Worm (Caenorhabditis elegans) whole organism, L1 larva: ENCODE results near the gene nhr-211.

Experiments
- C16A3.4 ChIP-seq: fragments of 150-350 bp; optimal IDR thresholded peaks from 2 replicates; lab custom pipeline; 2014; ENCODE audit warnings: missing biosample characterization, missing genetic modification characterization
- F16B12.6 ChIP-seq: fragments of 150-350 bp; optimal IDR thresholded peaks from 2 replicates; lab custom pipeline; 2014; ENCODE audit warnings: missing biosample characterization, missing genetic modification characterization
- aha-1 ChIP-seq: fragments of 150-350 bp; optimal IDR thresholded peaks from 2 replicates; lab custom pipeline; 2014; ENCODE audit warnings: missing biosample characterization, missing genetic modification characterization
- ceh-88 ChIP-seq: fragments of 200-800 bp; sonication (Bioruptor generic); IDR thresholded peaks from 2 replicates; pipeline ENCODE4 v1.3.6; 2022; ENCODE audit warnings: missing genetic modification characterization, missing compliant biosample characterization
- ces-1 ChIP-seq: fragments of 150-350 bp; optimal IDR thresholded peaks from 2 replicates; lab custom pipeline; 2014; ENCODE audit warnings: missing biosample characterization, missing genetic modification reagents, missing genetic modification characterization
- dsc-1 ChIP-seq: sonication (generic microtip); optimal IDR thresholded peaks from 2 replicates; lab custom pipeline; 2016; ENCODE audit warnings: mild to moderate bottlenecking, missing genetic modification characterization, missing compliant biosample characterization
- efl-1 ChIP-seq, 4 experiments: fragments of 150-350 bp; optimal IDR thresholded peaks in 3 of 4; peaks in 1 of 4; 1 replicate in 1 of 4; 2 replicates in 3 of 4; lab custom pipeline; 2014; ENCODE audit warnings: missing biosample characterization in 2 of 4, missing genetic modification characterization in 2 of 4, missing genetic modification reagents in 2 of 4
- efl-3 ChIP-seq: fragments of 200-800 bp; sonication (Bioruptor generic); optimal IDR thresholded peaks from 2 replicates; lab custom pipeline; 2018; ENCODE audit warnings: mild to moderate bottlenecking, missing genetic modification characterization, missing compliant biosample characterization
- egl-27 ChIP-seq, 2 experiments: fragments of 150-350 bp in 1 of 2; sonication (generic microtip); optimal IDR thresholded peaks; 3 replicates each; lab custom pipeline; 2017 to 2018; ENCODE audit warnings: missing biosample characterization in 2 of 2, missing genetic modification characterization in 2 of 2, missing genetic modification reagents in 2 of 2
- elt-3 ChIP-seq, 6 experiments: fragments of 150-350 bp in 1 of 6; sonication (generic microtip); optimal IDR thresholded peaks; 2 replicates each; lab custom pipeline; 2017 to 2018; ENCODE audit warnings: missing biosample characterization in 6 of 6, missing genetic modification characterization in 6 of 6, inconsistent platforms in 1 of 6
- ets-5 ChIP-seq: fragments of 200-800 bp; sonication (Bioruptor generic); IDR thresholded peaks from 2 replicates; pipeline ENCODE4 v1.3.6; 2022; ENCODE audit warnings: missing genetic modification characterization, missing compliant biosample characterization
- fkh-10 ChIP-seq: sonication (generic microtip); optimal IDR thresholded peaks from 2 replicates; lab custom pipeline; 2017; ENCODE audit warnings: missing biosample characterization, missing genetic modification reagents, missing genetic modification characterization
- grh-1 ChIP-seq: fragments of 200-800 bp; sonication (Bioruptor generic); IDR thresholded peaks from 2 replicates; pipeline ENCODE4 v1.3.6; 2022; ENCODE audit warnings: missing genetic modification reagents, missing genetic modification characterization, missing compliant biosample characterization
- hlh-17 ChIP-seq: fragments of 200-800 bp; sonication (Bioruptor generic); optimal IDR thresholded peaks from 2 replicates; lab custom pipeline; 2018; ENCODE audit warnings: missing genetic modification characterization, mild to moderate bottlenecking, missing compliant biosample characterization, moderate library complexity, borderline replicate concordance
- hlh-4 ChIP-seq: sonication (generic microtip); optimal IDR thresholded peaks from 2 replicates; lab custom pipeline; 2016; ENCODE audit warnings: mild to moderate bottlenecking, missing genetic modification characterization, missing compliant biosample characterization
- isw-1 ChIP-seq: fragments of 200-800 bp; sonication (Bioruptor generic); IDR thresholded peaks from 2 replicates; pipeline ENCODE4 v1.3.6; 2022; ENCODE audit warnings: missing genetic modification characterization, missing compliant biosample characterization
- jun-1 ChIP-seq: fragments of 150-350 bp; optimal IDR thresholded peaks from 2 replicates; lab custom pipeline; 2014; ENCODE audit warnings: missing biosample characterization, missing genetic modification reagents, missing genetic modification characterization
- lin-13 ChIP-seq: fragments of 150-350 bp; optimal IDR thresholded peaks from 2 replicates; lab custom pipeline; 2014; ENCODE audit warnings: missing biosample characterization, missing genetic modification reagents, missing genetic modification characterization
- lin-14 ChIP-seq: fragments of 200-800 bp; sonication (Bioruptor generic); optimal IDR thresholded peaks from 2 replicates; lab custom pipeline; 2018; ENCODE audit warnings: mild to moderate bottlenecking, missing genetic modification characterization, moderate library complexity, missing compliant biosample characterization
- lir-3 ChIP-seq: sonication (generic microtip); optimal IDR thresholded peaks from 2 replicates; lab custom pipeline; 2016; ENCODE audit warnings: mild to moderate bottlenecking, missing genetic modification characterization, moderate library complexity, missing compliant biosample characterization; ENCODE audit not compliant: poor library complexity
- mab-9 ChIP-seq: fragments of 200-800 bp; sonication (Bioruptor generic); IDR thresholded peaks from 2 replicates; pipeline ENCODE4 v1.3.6; 2022; ENCODE audit warnings: missing genetic modification reagents, missing genetic modification characterization, missing compliant biosample characterization
- mdl-1 ChIP-seq, 2 experiments: fragments of 150-350 bp; optimal IDR thresholded peaks; 2 replicates each; lab custom pipeline; 2014 to 2017; ENCODE audit warnings: missing biosample characterization in 2 of 2, missing genetic modification characterization in 2 of 2, inconsistent platforms in 1 of 2
- nhr-12 ChIP-seq: sonication (generic microtip); optimal IDR thresholded peaks from 2 replicates; lab custom pipeline; 2017; ENCODE audit warnings: missing biosample characterization, missing genetic modification characterization
- nhr-19 ChIP-seq: fragments of 200-800 bp; sonication (Bioruptor generic); conservative IDR thresholded peaks from 2 replicates; pipeline ENCODE4 v1.3.6; 2022; ENCODE audit warnings: missing genetic modification characterization, missing compliant biosample characterization
- nhr-237 ChIP-seq: fragments of 150-350 bp; optimal IDR thresholded peaks from 2 replicates; lab custom pipeline; 2014; ENCODE audit warnings: missing biosample characterization, missing genetic modification characterization
- nhr-84 ChIP-seq: sonication (generic microtip); optimal IDR thresholded peaks from 2 replicates; lab custom pipeline; 2017; ENCODE audit warnings: missing biosample characterization, missing genetic modification characterization
- nhr-85 ChIP-seq: sonication (generic microtip); peaks from one replicate; lab custom pipeline; 2016; ENCODE audit warnings: missing genetic modification characterization, inconsistent platforms, missing compliant biosample characterization
- nhr-90 ChIP-seq: sonication (generic microtip); optimal IDR thresholded peaks from 2 replicates; lab custom pipeline; 2016; ENCODE audit warnings: mild to moderate bottlenecking, missing genetic modification characterization, missing compliant biosample characterization; ENCODE audit not compliant: poor library complexity
- pax-3 ChIP-seq: fragments of 200-800 bp; sonication (Bioruptor generic); optimal IDR thresholded peaks from 2 replicates; lab custom pipeline; 2018; ENCODE audit warnings: mild to moderate bottlenecking, missing genetic modification characterization, moderate library complexity, missing compliant biosample characterization
- rnt-1 ChIP-seq: sonication (generic microtip); optimal IDR thresholded peaks from 2 replicates; lab custom pipeline; 2016; ENCODE audit warnings: mild to moderate bottlenecking, missing genetic modification characterization, moderate library complexity, missing compliant biosample characterization
- skn-1 ChIP-seq: fragments of 150-350 bp; optimal IDR thresholded peaks from 2 replicates; lab custom pipeline; 2014; ENCODE audit warnings: missing biosample characterization, missing genetic modification characterization
- swsn-7 ChIP-seq: sonication (generic microtip); optimal IDR thresholded peaks from 2 replicates; lab custom pipeline; 2016; ENCODE audit warnings: missing genetic modification characterization, missing compliant biosample characterization
- tlp-1 ChIP-seq: fragments of 150-350 bp; optimal IDR thresholded peaks from 2 replicates; lab custom pipeline; 2014; ENCODE audit warnings: missing biosample characterization, missing genetic modification characterization
- unc-30 ChIP-seq: sonication (generic microtip); optimal IDR thresholded peaks from 2 replicates; lab custom pipeline; 2017; ENCODE audit warnings: missing biosample characterization, missing genetic modification characterization
- unc-62 ChIP-seq: fragments of 150-350 bp; optimal IDR thresholded peaks from 2 replicates; lab custom pipeline; 2014; ENCODE audit warnings: missing biosample characterization, missing genetic modification reagents, missing genetic modification characterization
- unc-98 ChIP-seq: fragments of 200-800 bp; sonication (Bioruptor generic); IDR thresholded peaks from 2 replicates; pipeline ENCODE4 v1.3.6; 2022; ENCODE audit warnings: missing genetic modification characterization, missing compliant biosample characterization
- vab-15 ChIP-seq: sonication (generic microtip); optimal IDR thresholded peaks from 2 replicates; lab custom pipeline; 2017; ENCODE audit warnings: missing genotype, mild to moderate bottlenecking, missing genetic modification characterization, missing compliant biosample characterization
- ztf-11 ChIP-seq, 2 experiments: sonication (generic microtip); optimal IDR thresholded peaks; 2 replicates each; lab custom pipeline; 2016 to 2017; ENCODE audit warnings: missing genetic modification characterization in 2 of 2, missing biosample characterization in 1 of 2, missing compliant biosample characterization in 1 of 2
- ztf-4 ChIP-seq: fragments of 150-350 bp; optimal IDR thresholded peaks from 2 replicates; lab custom pipeline; 2014; ENCODE audit warnings: missing biosample characterization, missing genetic modification characterization

nhr-211 gene

ce11 chrV:503728-504127 is 16.9 kb downstream of the nhr-211 start, which contains the start of gene srlf-35:
TSS of gene srlf-35 (plus strand) at chrV:504028.
- TF ChIP-seq aha-1 (tag; lab: Kevin White, UChicago) (no peak), nhr-12 (tag; lab: Kevin White, UChicago) (no peak), nhr-84 (tag; lab: Kevin White, UChicago) (no peak), hlh-17 (no peak), mab-9 (no peak), unc-30 (tag; lab: Kevin White, UChicago) (no peak), ceh-88 (GFP tag; lab: Robert Waterston, UW) (no peak), nhr-19 (GFP tag; lab: Robert Waterston, UW) (no peak), lin-14 (GFP tag; lab: Kevin White, UChicago) (no peak), grh-1 (no peak), nhr-85 (tag; lab: Kevin White, UChicago) (no peak)

DNA sequence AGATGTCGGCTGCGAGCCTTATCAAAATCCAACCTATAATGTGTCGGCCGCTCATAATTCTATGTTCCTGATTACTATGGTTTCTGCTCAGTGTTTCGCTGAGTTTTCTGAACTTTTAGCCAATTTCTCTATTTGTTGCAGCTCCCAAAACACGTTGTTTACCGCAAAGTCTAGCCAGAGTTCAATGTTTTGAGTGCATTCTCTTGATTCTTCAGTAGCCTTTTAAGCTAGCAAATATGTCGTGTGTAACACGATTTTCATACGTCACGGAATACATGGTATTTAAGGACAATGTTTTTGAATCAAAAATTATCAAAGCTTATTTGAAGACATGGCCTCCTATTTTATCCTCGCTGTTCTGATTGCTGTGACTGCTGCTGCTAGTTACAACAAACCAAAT is 18.4 kb downstream of the nhr-211 start, which contains the start of gene srlf-19:
Gene srlf-19 (plus strand): TSS at position 301 of the 400 bp plus-strand sequence.
- TF ChIP-seq rnt-1 (tag; lab: Kevin White, UChicago) (no peak), egl-27 (tag; optimal IDR thresholded peaks at IDR 0.05; lab: Kevin White, UChicago) (no peak), efl-3 (GFP tag; lab: Kevin White, UChicago) (no peak), mdl-1 (tag; optimal IDR thresholded peaks at IDR 0.05; lab: Kevin White, UChicago) (no peak), nhr-84 (tag; lab: Kevin White, UChicago) (no peak)

DNA sequence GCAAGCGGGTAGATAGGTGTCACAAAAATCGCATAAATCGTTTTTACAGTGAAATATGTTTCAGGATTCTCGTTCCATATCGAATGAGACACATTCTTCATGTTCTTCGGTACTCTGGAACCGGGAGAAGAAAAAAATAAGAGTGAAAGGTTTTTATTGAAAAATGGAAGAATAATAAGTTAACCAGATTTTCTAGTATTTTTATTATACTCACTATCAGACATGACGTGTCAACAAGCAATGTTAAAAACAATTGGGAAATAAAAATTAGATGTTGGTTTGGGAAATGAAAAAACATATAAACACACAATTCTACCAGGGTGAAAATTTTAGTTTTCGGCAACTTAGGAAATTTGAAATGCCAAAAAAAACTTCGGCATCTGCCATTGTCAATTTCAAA is 25.6 kb downstream of the nhr-211 start, which contains the start of gene srh-37:
Gene srh-37 (minus strand): TSS at position 101 of the 400 bp plus-strand sequence.
- TF ChIP-seq hlh-17 (no peak), unc-62 (GFP tag; lab: Kevin White, UChicago) (no peak)

DNA sequence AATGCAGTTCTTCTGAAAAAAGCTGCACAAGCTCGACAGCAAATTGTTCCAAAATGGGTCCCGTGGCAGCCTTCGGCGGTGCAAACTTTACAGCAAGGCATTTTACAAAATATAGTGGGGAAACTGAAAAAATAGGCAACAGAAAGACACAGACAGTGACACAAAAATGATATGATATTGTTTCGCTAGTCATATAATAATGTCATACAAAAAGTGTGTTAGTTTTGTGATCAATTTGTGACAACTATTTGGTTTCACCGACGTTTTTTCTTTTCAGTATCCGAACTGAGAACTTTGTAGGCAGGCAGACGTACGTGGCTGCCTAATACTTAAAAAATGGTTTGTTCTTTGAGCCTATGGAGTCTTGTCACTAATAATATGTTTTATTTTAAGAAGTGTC is 32.7 kb downstream of the nhr-211 start, which contains the start of gene nhr-210:
Gene nhr-210 (minus strand): TSS at position 101 of the 400 bp plus-strand sequence.
- TF ChIP-seq efl-1 (optimal IDR thresholded peaks at IDR 0.05; lab: Kevin White, UChicago) (no peak), efl-1 (GFP tag; optimal IDR thresholded peaks at IDR 0.05 in 1 of 2; lab: Kevin White, UChicago) (peak in 1 of 2 experiments; percentile 36), tlp-1 (tag; lab: Kevin White, UChicago) (no peak), nhr-85 (tag; lab: Kevin White, UChicago) (peak; percentile 25)

DNA sequence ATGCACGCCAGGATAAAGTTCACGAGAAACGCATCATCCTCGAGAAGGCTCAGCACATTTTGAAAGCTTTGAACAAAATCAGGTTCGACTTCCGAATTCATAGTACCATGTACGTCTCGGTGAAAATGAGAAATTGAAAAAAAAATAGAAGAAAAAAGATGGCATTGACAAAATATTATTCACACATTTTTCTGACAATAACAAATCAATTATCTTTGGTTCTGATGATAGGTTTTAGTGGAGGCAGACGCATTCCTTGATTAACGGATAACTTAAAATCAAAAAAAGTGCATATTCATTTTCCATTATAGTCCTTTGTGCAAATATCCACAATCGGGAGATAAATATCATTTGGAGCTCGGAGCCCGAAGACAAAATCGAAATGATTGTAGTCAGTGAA is 34.7 kb downstream of the nhr-211 start, which contains the start of gene srw-107:
Gene srw-107 (minus strand): TSS at position 101 of the 400 bp plus-strand sequence.
- TF ChIP-seq swsn-7 (no peak), pax-3 (tag; lab: Kevin White, UChicago) (no peak), lin-14 (GFP tag; lab: Kevin White, UChicago) (no peak), ztf-11 (tag; optimal IDR thresholded peaks at IDR 0.05; lab: Kevin White, UChicago) (no peak), nhr-237 (tag; lab: Kevin White, UChicago) (no peak), jun-1 (no peak), hlh-4 (tag; lab: Kevin White, UChicago) (no peak), isw-1 (GFP tag; lab: Robert Waterston, UW) (no peak), skn-1 (tag; lab: Kevin White, UChicago) (no peak), dsc-1 (tag; lab: Kevin White, UChicago) (no peak)

DNA sequence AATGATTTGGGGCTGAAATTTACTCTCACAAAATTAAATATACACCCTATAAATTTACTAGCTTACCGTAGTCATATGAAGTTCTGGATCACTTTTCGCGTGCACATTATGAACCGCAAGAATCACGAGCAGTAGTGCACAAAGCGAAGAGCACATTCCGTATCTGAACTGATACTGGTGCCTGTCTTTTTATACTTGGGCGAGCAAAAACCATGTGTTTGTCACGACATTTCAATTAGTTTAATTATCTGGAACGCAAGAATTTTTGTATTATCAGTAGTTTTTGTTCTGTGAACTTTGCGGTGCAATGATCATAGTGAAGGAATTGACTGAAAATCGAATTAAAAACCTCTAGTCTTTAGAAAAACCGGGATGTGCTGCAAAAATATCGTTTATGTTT is 37.3 kb downstream of the nhr-211 start, which contains the start of gene lipl-3:
Gene lipl-3 (minus strand): TSS at position 161 of the 400 bp plus-strand sequence.
- TF ChIP-seq ztf-4 (no peak), ces-1 (no peak), lin-13 (GFP tag; lab: Kevin White, UChicago) (no peak), vab-15 (tag; lab: Kevin White, UChicago) (no peak), ets-5 (GFP tag; lab: Robert Waterston, UW) (no peak), lir-3 (tag; lab: Kevin White, UChicago) (no peak), nhr-90 (tag; lab: Kevin White, UChicago) (no peak), C16A3.4 (tag; lab: Kevin White, UChicago) (no peak), fkh-10 (GFP tag; lab: Kevin White, UChicago) (no peak), unc-98 (GFP tag; lab: Robert Waterston, UW) (no peak), F16B12.6 (no peak), elt-3 (tag; optimal IDR thresholded peaks at IDR 0.05; lab: Kevin White, UChicago) (no peak)
- TF ChIP-seq, all 84 proteins: peak for 0
